Fruit fly (Drosophila melanogaster) whole organism, adult: ENCODE measurements around the gene CG12713.

Experiments
- CG11617 ChIP-seq: fragments of 200-800 bp; sonication (Bioruptor generic); optimal IDR thresholded peaks from 2 replicates; lab custom pipeline; 2017; ENCODE audit warnings: mild to moderate bottlenecking, missing biosample characterization, missing genetic modification reagents, missing genetic modification characterization
- CG12768 ChIP-seq: fragments of 200-800 bp; sonication (Bioruptor generic); optimal IDR thresholded peaks from 2 replicates; lab custom pipeline; 2017; ENCODE audit warnings: missing biosample characterization, missing genetic modification characterization, mild to moderate bottlenecking, moderate library complexity, missing genetic modification reagents
- CG14711 ChIP-seq: fragments of 200-800 bp; sonication (Bioruptor generic); optimal IDR thresholded peaks from 2 replicates; lab custom pipeline; 2018; ENCODE audit warnings: missing biosample characterization, mild to moderate bottlenecking, missing genetic modification characterization, moderate library complexity
- CG1620 ChIP-seq: fragments of 200-800 bp; sonication (Bioruptor generic); optimal IDR thresholded peaks from 2 replicates; lab custom pipeline; 2016; ENCODE audit warnings: missing biosample characterization, missing genetic modification characterization
- CG33017 ChIP-seq: fragments of 200-800 bp; sonication (Bioruptor generic); optimal IDR thresholded peaks from 2 replicates; lab custom pipeline; 2018; ENCODE audit warnings: missing biosample characterization, mild to moderate bottlenecking, missing genetic modification characterization, moderate library complexity
- CG5204 ChIP-seq: fragments of 200-800 bp; sonication (Bioruptor generic); optimal IDR thresholded peaks from 2 replicates; lab custom pipeline; 2016; ENCODE audit warnings: missing biosample characterization, missing genetic modification characterization
- CG7045 ChIP-seq: fragments of 200-800 bp; sonication (Bioruptor generic); optimal IDR thresholded peaks from 2 replicates; lab custom pipeline; 2017; ENCODE audit warnings: missing biosample characterization, mild to moderate bottlenecking, missing genetic modification characterization
- CG7101 ChIP-seq: fragments of 200-800 bp; sonication (Bioruptor generic); optimal IDR thresholded peaks from 2 replicates; lab custom pipeline; 2018; ENCODE audit warnings: missing biosample characterization, mild to moderate bottlenecking, missing genetic modification characterization, moderate library complexity
- Clk ChIP-seq: fragments of 200-800 bp; sonication (Bioruptor generic); optimal IDR thresholded peaks from 2 replicates; lab custom pipeline; 2017; ENCODE audit warnings: missing biosample characterization, missing genetic modification characterization
- Crg-1 ChIP-seq: fragments of 200-800 bp; sonication (Bioruptor generic); optimal IDR thresholded peaks from 2 replicates; lab custom pipeline; 2016; ENCODE audit warnings: missing biosample characterization, missing genetic modification characterization
- Hr96 ChIP-seq: fragments of 200-800 bp; sonication (Bioruptor generic); optimal IDR thresholded peaks from 2 replicates; lab custom pipeline; 2016; ENCODE audit warnings: missing biosample characterization, missing genetic modification characterization
- Mnt ChIP-seq: fragments of 200-800 bp; sonication (Bioruptor generic); optimal IDR thresholded peaks from 2 replicates; lab custom pipeline; 2016; ENCODE audit warnings: missing biosample characterization, mild to moderate bottlenecking, missing genetic modification characterization
- bab1 ChIP-seq: fragments of 200-800 bp; sonication (Bioruptor generic); optimal IDR thresholded peaks from 3 replicates; lab custom pipeline; 2019; ENCODE audit warnings: missing biosample characterization, mild to moderate bottlenecking, missing genetic modification characterization, moderate library complexity
- cic ChIP-seq: fragments of 200-800 bp; sonication (Bioruptor generic); optimal IDR thresholded peaks from 2 replicates; lab custom pipeline; 2017; ENCODE audit warnings: missing biosample characterization, mild to moderate bottlenecking, missing genetic modification characterization, moderate library complexity
- cnc ChIP-seq, 2 experiments: fragments of >200 bp; optimal IDR thresholded peaks; 2 replicates each; lab custom pipeline; 2017
- kay ChIP-seq: fragments of 200-800 bp; sonication (Bioruptor generic); peaks from one replicate; lab custom pipeline; 2016; ENCODE audit warnings: missing biosample characterization, missing genetic modification characterization, borderline replicate concordance
- ovo ChIP-seq: fragments of 200-800 bp; sonication (Bioruptor generic); optimal IDR thresholded peaks from 2 replicates; lab custom pipeline; 2016; ENCODE audit warnings: missing biosample characterization, missing genetic modification characterization
- pad ChIP-seq: fragments of 200-800 bp; sonication (Bioruptor generic); optimal IDR thresholded peaks from 3 replicates; lab custom pipeline; 2017; ENCODE audit warnings: missing biosample characterization, missing genetic modification characterization, mild to moderate bottlenecking, moderate library complexity, missing genetic modification reagents
- tj ChIP-seq: fragments of 200-800 bp; sonication (Bioruptor generic); optimal IDR thresholded peaks from 3 replicates; lab custom pipeline; 2017; ENCODE audit warnings: missing biosample characterization, mild to moderate bottlenecking, missing genetic modification characterization, moderate library complexity
- toe ChIP-seq: fragments of 200-800 bp; sonication (Bioruptor generic); optimal IDR thresholded peaks from 2 replicates; lab custom pipeline; 2016; ENCODE audit warnings: missing biosample characterization, missing genetic modification characterization

Gene CG12713

DNA sequence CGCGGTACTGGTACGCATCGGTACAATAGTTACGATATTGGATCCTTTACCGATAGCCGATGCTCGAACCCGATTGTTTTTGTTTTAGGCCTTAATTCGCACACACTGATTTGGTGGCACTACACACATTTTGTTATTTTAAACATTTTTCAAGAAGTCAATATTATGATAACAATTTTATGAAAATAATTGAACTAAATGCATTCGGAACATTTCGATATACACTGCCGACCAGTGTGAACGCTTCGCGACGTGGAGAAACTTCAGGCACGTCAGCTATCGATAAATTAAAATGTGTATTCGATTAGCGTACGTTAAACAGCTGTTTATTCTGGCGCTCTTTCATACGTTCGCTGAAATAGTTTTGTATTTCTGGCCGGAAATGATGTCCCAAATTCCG is at the start of gene CG12713:
Gene CG12713 (plus strand): TSS at position 319 of the 400 bp plus-strand sequence.
- TF ChIP-seq toe (GFP tag; lab: Kevin White, UChicago): peak; percentile 6
- peak; percentile 11 for TF ChIP-seq pad (GFP tag; lab: Kevin White, UChicago)
- peak; percentile 7 for TF ChIP-seq ovo (GFP tag; lab: Kevin White, UChicago)
- TF ChIP-seq Hr96: no peak
- TF ChIP-seq bab1 (GFP tag; lab: Kevin White, UChicago): peak; percentile 24
- peak; percentile 38 for TF ChIP-seq CG14711 (tag; lab: Kevin White, UChicago)

DNA sequence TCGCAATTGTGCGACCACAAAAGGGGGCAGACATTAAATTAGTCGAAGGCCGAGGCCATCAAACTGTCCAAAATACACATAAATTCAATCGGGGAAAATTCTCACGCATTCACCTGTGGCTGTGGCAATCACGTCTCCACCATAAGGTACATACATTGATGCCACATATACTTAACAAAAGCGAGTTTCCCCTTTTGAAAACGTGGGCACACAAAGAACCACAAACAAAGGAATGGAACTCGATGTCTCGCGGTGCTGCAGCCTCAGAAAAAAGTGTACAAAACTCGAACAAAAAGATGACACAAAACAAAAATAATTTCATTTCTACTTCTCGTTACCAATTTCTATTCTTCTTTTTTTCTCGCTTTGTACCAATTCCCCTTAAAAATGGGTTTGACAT is 46.9 kb upstream of the CG12713 start:
- TF ChIP-seq tj (GFP tag; lab: Kevin White, UChicago) (no peak), pad (GFP tag; lab: Kevin White, UChicago) (no peak), CG14711 (tag; lab: Kevin White, UChicago) (no peak), cic (GFP tag; lab: Kevin White, UChicago) (no peak), CG7045 (GFP tag; lab: Kevin White, UChicago) (no peak), Mnt (no peak), Hr96 (no peak), CG1620 (GFP tag; lab: Kevin White, UChicago) (no peak)

DNA sequence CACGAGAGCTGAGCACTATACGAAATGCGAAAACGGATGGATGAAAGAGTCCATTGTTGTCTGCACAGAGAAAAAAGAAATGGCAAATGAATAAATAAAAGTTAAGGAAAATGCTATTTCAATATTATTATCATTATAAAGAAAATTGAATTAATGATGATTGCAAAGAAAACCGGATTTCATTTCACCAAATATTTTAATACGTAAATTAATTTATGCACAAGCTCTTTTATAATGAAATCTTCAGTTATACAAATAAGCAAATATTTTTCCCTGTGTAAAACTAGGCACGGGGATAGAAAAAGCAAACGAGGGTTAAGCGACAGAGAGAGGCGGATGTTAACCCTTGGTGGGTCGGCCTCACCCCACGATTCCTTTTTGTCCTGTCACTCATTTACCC is 44.9 kb upstream of the CG12713 start:
- no peak for TF ChIP-seq CG5204 (GFP tag; lab: Kevin White, UChicago)
- TF ChIP-seq CG14711 (tag; lab: Kevin White, UChicago): no peak
- no peak for TF ChIP-seq bab1 (GFP tag; lab: Kevin White, UChicago)
- no peak for TF ChIP-seq pad (GFP tag; lab: Kevin White, UChicago)
- no peak for TF ChIP-seq Clk
- no peak for TF ChIP-seq cic (GFP tag; lab: Kevin White, UChicago)
- TF ChIP-seq CG33017 (tag; lab: Kevin White, UChicago): no peak
- no peak for TF ChIP-seq CG11617 (GFP tag; lab: Kevin White, UChicago)
- TF ChIP-seq CG7101: no peak

DNA sequence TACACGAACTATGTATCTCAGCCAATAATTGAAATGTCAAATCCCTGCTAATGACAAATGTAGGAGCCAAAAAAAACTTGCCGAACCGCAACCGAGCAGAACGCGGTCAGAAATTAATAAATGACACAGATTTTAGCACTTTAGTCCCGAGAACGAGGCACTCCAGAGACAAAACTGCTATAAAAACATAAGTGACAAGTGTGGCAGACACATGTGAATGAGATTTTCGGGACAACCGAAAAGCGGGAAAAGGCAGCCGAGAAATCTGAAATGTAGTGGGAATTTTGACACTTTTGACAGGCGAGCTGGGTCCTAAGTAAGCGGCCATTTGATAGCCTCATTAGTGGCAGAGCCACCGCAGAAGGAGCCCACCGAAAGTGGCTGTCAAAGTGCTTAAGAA is 41.2 kb upstream of the CG12713 start:
- TF ChIP-seq CG5204 (GFP tag; lab: Kevin White, UChicago) (no peak), toe (GFP tag; lab: Kevin White, UChicago) (no peak), CG7045 (GFP tag; lab: Kevin White, UChicago) (no peak), CG7101 (no peak), Mnt (no peak), CG11617 (GFP tag; lab: Kevin White, UChicago) (no peak), bab1 (GFP tag; lab: Kevin White, UChicago) (no peak), CG33017 (tag; lab: Kevin White, UChicago) (no peak), cnc (optimal IDR thresholded peaks at IDR 0.05; lab: Kevin White, UChicago) (no peak), cic (GFP tag; lab: Kevin White, UChicago) (no peak), ovo (GFP tag; lab: Kevin White, UChicago) (no peak), Hr96 (no peak)

DNA sequence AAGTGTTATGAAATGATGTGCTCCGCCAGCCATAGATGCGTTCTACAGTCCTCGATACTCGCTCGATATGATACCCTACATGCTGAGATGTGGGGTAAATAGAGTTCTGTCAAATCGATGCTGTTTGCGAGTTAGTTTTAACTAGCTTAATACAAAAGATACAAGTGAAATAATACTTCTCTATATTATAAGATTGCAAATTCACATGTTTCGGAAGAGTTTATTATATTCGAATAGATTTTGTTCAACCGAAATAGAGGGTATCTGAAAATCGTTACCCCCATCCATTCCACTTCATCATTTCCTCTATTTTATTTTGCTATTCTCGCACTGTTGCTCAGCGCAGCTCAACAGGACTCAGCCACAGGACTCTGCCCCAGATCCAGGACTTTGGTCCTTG is 38.0 kb upstream of the CG12713 start:
- TF ChIP-seq CG33017 (tag; lab: Kevin White, UChicago) (no peak), Crg-1 (GFP tag; lab: Kevin White, UChicago) (no peak), ovo (GFP tag; lab: Kevin White, UChicago) (no peak), CG11617 (GFP tag; lab: Kevin White, UChicago) (no peak), Clk (no peak), Mnt (no peak), CG5204 (GFP tag; lab: Kevin White, UChicago) (no peak), CG14711 (tag; lab: Kevin White, UChicago) (no peak), cic (GFP tag; lab: Kevin White, UChicago) (no peak)

DNA sequence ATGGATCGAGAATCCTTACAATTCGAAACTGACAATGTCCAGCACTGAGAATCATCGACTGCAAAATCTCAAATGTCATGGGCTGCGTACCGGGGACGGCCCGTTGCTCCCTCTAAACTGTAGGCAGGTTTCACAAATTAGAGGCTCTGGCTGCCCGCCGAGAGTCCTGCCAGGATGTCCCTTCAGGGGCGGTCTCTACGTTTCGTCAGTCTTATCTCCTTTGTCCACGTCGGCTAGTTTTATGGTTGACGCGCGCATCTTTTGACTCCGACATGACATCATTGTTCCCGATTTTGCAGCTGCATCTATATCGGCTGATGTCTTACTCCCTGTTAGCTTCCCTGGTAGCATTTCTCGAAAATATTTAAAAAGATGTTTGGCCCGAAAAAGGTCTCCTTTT is 30.1 kb upstream of the CG12713 start:
- TF ChIP-seq CG1620 (GFP tag; lab: Kevin White, UChicago) (no peak), cnc (optimal IDR thresholded peaks at IDR 0.05; lab: Kevin White, UChicago) (no peak), Hr96 (no peak), CG5204 (GFP tag; lab: Kevin White, UChicago) (no peak), CG14711 (tag; lab: Kevin White, UChicago) (no peak)

DNA sequence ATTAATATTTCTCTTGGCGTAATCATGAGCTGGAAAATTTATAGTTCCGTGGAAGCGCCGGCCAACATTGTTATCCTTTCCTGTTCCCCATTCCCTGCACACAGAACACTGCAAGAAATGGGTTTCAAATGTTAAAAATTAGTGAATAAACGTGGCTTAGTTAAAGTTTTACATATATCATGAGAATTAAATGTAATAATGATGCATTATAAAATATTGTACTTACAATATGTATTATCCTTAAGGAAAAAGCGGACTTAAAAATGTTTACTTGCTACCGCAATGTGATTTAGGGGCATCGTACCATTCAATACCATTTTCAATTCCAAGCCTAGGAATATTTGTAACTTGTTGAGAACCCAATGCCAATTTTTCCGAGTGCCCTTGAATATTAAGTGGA is 29.6 kb upstream of the CG12713 start:
- TF ChIP-seq CG5204 (GFP tag; lab: Kevin White, UChicago): no peak
- no peak for TF ChIP-seq CG12768 (GFP tag; lab: Kevin White, UChicago)
- TF ChIP-seq cnc (optimal IDR thresholded peaks at IDR 0.05; lab: Kevin White, UChicago): no peak
- TF ChIP-seq pad (GFP tag; lab: Kevin White, UChicago): no peak
- TF ChIP-seq CG7045 (GFP tag; lab: Kevin White, UChicago): no peak
- TF ChIP-seq ovo (GFP tag; lab: Kevin White, UChicago): no peak
- TF ChIP-seq cic (GFP tag; lab: Kevin White, UChicago): no peak
- no peak for TF ChIP-seq CG7101

DNA sequence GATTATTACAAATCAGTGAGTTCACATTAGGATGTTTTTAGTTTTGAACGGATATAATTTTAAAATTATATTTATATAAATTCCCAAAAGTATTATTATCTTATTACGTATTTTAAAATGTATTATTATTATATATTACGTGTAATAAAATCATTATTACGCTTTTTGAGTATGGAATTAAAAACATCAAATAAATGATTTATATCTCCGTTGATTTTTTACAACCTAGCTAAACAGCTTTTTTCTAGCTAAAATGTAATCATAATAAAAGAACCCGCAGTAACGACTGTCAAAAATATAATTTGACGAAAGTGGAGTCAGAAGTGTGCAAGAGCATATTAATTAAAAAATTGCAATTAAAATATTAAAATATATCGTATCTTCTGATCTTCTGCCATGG is 24.2 kb upstream of the CG12713 start, which contains the start of gene CG6244:
Gene CG6244 (plus strand): TSS at position 301 of the 400 bp plus-strand sequence.
- TF ChIP-seq CG7045 (GFP tag; lab: Kevin White, UChicago) (no peak), CG7101 (no peak), kay (no peak), ovo (GFP tag; lab: Kevin White, UChicago) (no peak), Crg-1 (GFP tag; lab: Kevin White, UChicago) (no peak), Clk (no peak), CG11617 (GFP tag; lab: Kevin White, UChicago) (no peak), tj (GFP tag; lab: Kevin White, UChicago) (no peak), pad (GFP tag; lab: Kevin White, UChicago) (no peak), bab1 (GFP tag; lab: Kevin White, UChicago) (no peak), Hr96 (no peak), CG12768 (GFP tag; lab: Kevin White, UChicago) (no peak), cnc (optimal IDR thresholded peaks at IDR 0.05; lab: Kevin White, UChicago) (no peak), CG14711 (tag; lab: Kevin White, UChicago) (no peak), CG33017 (tag; lab: Kevin White, UChicago) (no peak), CG5204 (GFP tag; lab: Kevin White, UChicago) (no peak), Mnt (no peak), CG1620 (GFP tag; lab: Kevin White, UChicago) (no peak), toe (GFP tag; lab: Kevin White, UChicago) (no peak), cic (GFP tag; lab: Kevin White, UChicago) (no peak)
